Fruit fly (Drosophila melanogaster) whole organism, prepupa: Measurements from ENCODE around the gene CG3408.

Experiments used
- Blimp-1 ChIP-seq: fragments of 200-800 bp; sonication (Bioruptor generic); optimal IDR thresholded peaks from 3 replicates; lab custom pipeline; 2017; ENCODE audit warnings: missing biosample characterization, missing genetic modification characterization, mild to moderate bottlenecking, moderate library complexity, missing genetic modification reagents
- CG10631 ChIP-seq: fragments of 200-800 bp; sonication (Bioruptor generic); optimal IDR thresholded peaks from 2 replicates; lab custom pipeline; 2016; ENCODE audit warnings: missing biosample characterization, missing genetic modification characterization
- CG10669 ChIP-seq: fragments of 200-800 bp; sonication (Bioruptor generic); optimal IDR thresholded peaks from 3 replicates; lab custom pipeline; 2018; ENCODE audit warnings: missing biosample characterization, mild to moderate bottlenecking, missing genetic modification characterization, moderate library complexity
- CG11294 ChIP-seq: fragments of 200-800 bp; sonication (Bioruptor generic); IDR thresholded peaks from 2 replicates; pipeline ENCODE4 v1.3.6; 2022; ENCODE audit warnings: missing biosample characterization, missing genetic modification characterization
- CG11902 ChIP-seq: fragments of 200-800 bp; sonication (Bioruptor generic); optimal IDR thresholded peaks from 3 replicates; lab custom pipeline; 2016; ENCODE audit warnings: missing biosample characterization, missing genetic modification characterization
- CG15336 ChIP-seq: fragments of 200-800 bp; sonication (Bioruptor generic); IDR thresholded peaks from 2 replicates; pipeline ENCODE4 v1.3.6; 2022; ENCODE audit warnings: missing biosample characterization, missing genetic modification characterization
- CG1621 ChIP-seq: fragments of 200-800 bp; sonication (Bioruptor generic); optimal IDR thresholded peaks from 3 replicates; lab custom pipeline; 2018; ENCODE audit warnings: missing biosample characterization, mild to moderate bottlenecking, missing genetic modification characterization
- CG3032 ChIP-seq: fragments of 200-800 bp; optimal IDR thresholded peaks from 2 replicates; lab custom pipeline; 2019; ENCODE audit warnings: missing biosample characterization, mild to moderate bottlenecking, missing genetic modification characterization, moderate library complexity
- CG31627 ChIP-seq: fragments of 200-800 bp; sonication (Bioruptor generic); optimal IDR thresholded peaks from 3 replicates; lab custom pipeline; 2016; ENCODE audit warnings: missing biosample characterization, missing genetic modification characterization
- CG32006 ChIP-seq: fragments of 200-800 bp; sonication (Bioruptor generic); optimal IDR thresholded peaks from 3 replicates; lab custom pipeline; 2017; ENCODE audit warnings: missing biosample characterization, mild to moderate bottlenecking, missing genetic modification characterization
- CG34406 ChIP-seq: fragments of 200-800 bp; sonication (Bioruptor generic); optimal IDR thresholded peaks from 3 replicates; lab custom pipeline; 2016; ENCODE audit warnings: missing biosample characterization, missing genetic modification characterization
- CG3919 ChIP-seq: fragments of 200-800 bp; sonication (Bioruptor generic); optimal IDR thresholded peaks from 3 replicates; lab custom pipeline; 2016; ENCODE audit warnings: missing biosample characterization, missing genetic modification characterization
- CG4318 ChIP-seq: fragments of 200-800 bp; sonication (Bioruptor generic); optimal IDR thresholded peaks from 3 replicates; lab custom pipeline; 2017; ENCODE audit warnings: missing biosample characterization, mild to moderate bottlenecking, missing genetic modification characterization
- CG6276 ChIP-seq: fragments of 200-800 bp; sonication (Bioruptor generic); optimal IDR thresholded peaks from 2 replicates; lab custom pipeline; 2017; ENCODE audit warnings: missing biosample characterization, mild to moderate bottlenecking, missing genetic modification characterization
- CG6792 ChIP-seq: fragments of 200-800 bp; sonication (Bioruptor generic); optimal IDR thresholded peaks from 3 replicates; lab custom pipeline; 2016; ENCODE audit warnings: missing biosample characterization, missing genetic modification characterization
- CG6808 ChIP-seq: fragments of 200-800 bp; sonication (Bioruptor generic); optimal IDR thresholded peaks from 3 replicates; lab custom pipeline; 2017; ENCODE audit warnings: missing biosample characterization, missing genetic modification characterization, mild to moderate bottlenecking, moderate library complexity, missing genetic modification reagents
- CG6854 ChIP-seq: fragments of 200-800 bp; sonication (Bioruptor generic); optimal IDR thresholded peaks from 2 replicates; lab custom pipeline; 2017; ENCODE audit warnings: missing biosample characterization, mild to moderate bottlenecking, missing genetic modification characterization
- CG8119 ChIP-seq: fragments of 200-800 bp; sonication (Bioruptor generic); IDR thresholded peaks from 3 replicates; pipeline ENCODE4 v1.3.6; 2022; ENCODE audit warnings: missing biosample characterization, missing genetic modification characterization
- CG8632 ChIP-seq: fragments of 200-800 bp; sonication (Bioruptor generic); optimal IDR thresholded peaks from 3 replicates; lab custom pipeline; 2016; ENCODE audit warnings: missing biosample characterization, missing genetic modification characterization
- Eip75B ChIP-seq: fragments of 200-800 bp; sonication (Bioruptor generic); optimal IDR thresholded peaks from 3 replicates; lab custom pipeline; 2016; ENCODE audit warnings: missing biosample characterization, missing genetic modification characterization
- Eip78C ChIP-seq: fragments of 200-800 bp; sonication (Bioruptor generic); peaks from one replicate; lab custom pipeline; 2016; ENCODE audit warnings: missing biosample characterization, missing genetic modification characterization
- Ets96B ChIP-seq: fragments of 200-800 bp; optimal IDR thresholded peaks from 2 replicates; lab custom pipeline; 2019; ENCODE audit warnings: missing biosample characterization, mild to moderate bottlenecking, missing genetic modification characterization, moderate library complexity
- Gug ChIP-seq: fragments of 200-800 bp; sonication (Bioruptor generic); IDR thresholded peaks from 2 replicates; pipeline ENCODE4 v1.3.6; 2022; ENCODE audit warnings: missing biosample characterization, missing genetic modification characterization
- Hr39 ChIP-seq: fragments of 200-800 bp; sonication (Bioruptor generic); optimal IDR thresholded peaks from 2 replicates; lab custom pipeline; 2016; ENCODE audit warnings: missing biosample characterization, missing genetic modification characterization
- Hr4 ChIP-seq: fragments of 200-800 bp; sonication (Bioruptor generic); optimal IDR thresholded peaks from 3 replicates; lab custom pipeline; 2016; ENCODE audit warnings: missing biosample characterization, missing genetic modification characterization
- Lpt ChIP-seq: fragments of 200-800 bp; sonication (Bioruptor generic); optimal IDR thresholded peaks from 3 replicates; lab custom pipeline; 2016; ENCODE audit warnings: missing biosample characterization, missing genetic modification characterization
- Met ChIP-seq: fragments of 200-800 bp; sonication (Bioruptor generic); optimal IDR thresholded peaks from 3 replicates; lab custom pipeline; 2016; ENCODE audit warnings: missing biosample characterization, missing genetic modification characterization
- OdsH ChIP-seq: fragments of 200-800 bp; sonication (Bioruptor generic); optimal IDR thresholded peaks from 3 replicates; lab custom pipeline; 2016; ENCODE audit warnings: missing biosample characterization, missing genetic modification characterization
- Smox ChIP-seq: fragments of 200-800 bp; sonication (Bioruptor generic); optimal IDR thresholded peaks from 3 replicates; lab custom pipeline; 2016; ENCODE audit warnings: missing biosample characterization, missing genetic modification characterization
- Sox102F ChIP-seq: fragments of 200-800 bp; sonication (Bioruptor generic); optimal IDR thresholded peaks from 2 replicates; lab custom pipeline; 2016; ENCODE audit warnings: missing biosample characterization, mild to moderate bottlenecking, missing genetic modification characterization
- Sox15 ChIP-seq: fragments of 200-800 bp; sonication (Bioruptor generic); optimal IDR thresholded peaks from 3 replicates; lab custom pipeline; 2016; ENCODE audit warnings: missing biosample characterization, missing genetic modification characterization
- achi ChIP-seq: fragments of 200-800 bp; sonication (Bioruptor generic); optimal IDR thresholded peaks from 3 replicates; lab custom pipeline; 2016; ENCODE audit warnings: missing biosample characterization, missing genetic modification characterization
- acj6 ChIP-seq: fragments of 200-800 bp; sonication (Bioruptor generic); optimal IDR thresholded peaks from 3 replicates; lab custom pipeline; 2016; ENCODE audit warnings: missing biosample characterization, missing genetic modification characterization
- dac ChIP-seq: fragments of 200-800 bp; sonication (Bioruptor generic); optimal IDR thresholded peaks from 2 replicates; lab custom pipeline; 2017; ENCODE audit warnings: missing biosample characterization, mild to moderate bottlenecking, missing genetic modification characterization
- dsx ChIP-seq: fragments of 200-800 bp; optimal IDR thresholded peaks from 3 replicates; lab custom pipeline; 2019; ENCODE audit warnings: missing biosample characterization, mild to moderate bottlenecking, missing genetic modification characterization, moderate library complexity; ENCODE audit not compliant: poor library complexity, severe bottlenecking
- eg ChIP-seq: fragments of 200-800 bp; sonication (Bioruptor generic); IDR thresholded peaks from 3 replicates; pipeline ENCODE4 v1.3.6; 2022; ENCODE audit warnings: missing biosample characterization, missing genetic modification characterization
- esn ChIP-seq: fragments of 200-800 bp; sonication (Bioruptor generic); optimal IDR thresholded peaks from 2 replicates; lab custom pipeline; 2016; ENCODE audit warnings: missing biosample characterization, mild to moderate bottlenecking, missing genetic modification characterization, moderate library complexity
- fd85E ChIP-seq: fragments of 200-800 bp; sonication (Bioruptor generic); optimal IDR thresholded peaks from 3 replicates; lab custom pipeline; 2016; ENCODE audit warnings: missing biosample characterization, missing genetic modification characterization
- fkh ChIP-seq: fragments of 200-800 bp; sonication (Bioruptor generic); optimal IDR thresholded peaks from 3 replicates; lab custom pipeline; 2017; ENCODE audit warnings: missing biosample characterization, mild to moderate bottlenecking, missing genetic modification characterization, moderate library complexity
- lz ChIP-seq: fragments of 200-800 bp; sonication (Bioruptor generic); optimal IDR thresholded peaks from 3 replicates; lab custom pipeline; 2016; ENCODE audit warnings: missing biosample characterization, missing genetic modification characterization
- net ChIP-seq: fragments of 200-800 bp; sonication (Bioruptor generic); optimal IDR thresholded peaks from 3 replicates; lab custom pipeline; 2016; ENCODE audit warnings: missing biosample characterization, missing genetic modification characterization
- pdm3 ChIP-seq: fragments of 200-800 bp; sonication (Bioruptor generic); optimal IDR thresholded peaks from 3 replicates; lab custom pipeline; 2016; ENCODE audit warnings: missing biosample characterization, missing genetic modification characterization
- salr ChIP-seq, 2 experiments: fragments of 200-800 bp; sonication (Bioruptor generic); optimal IDR thresholded peaks; 3 replicates each; lab custom pipeline; 2016 to 2018; ENCODE audit warnings: missing biosample characterization in 2 of 2, missing genetic modification characterization in 2 of 2, mild to moderate bottlenecking in 1 of 2
- spab ChIP-seq: fragments of 200-800 bp; sonication (Bioruptor generic); optimal IDR thresholded peaks from 2 replicates; lab custom pipeline; 2017; ENCODE audit warnings: missing biosample characterization, mild to moderate bottlenecking, missing genetic modification characterization, missing genetic modification reagents
- ss ChIP-seq, 2 experiments: fragments of 200-800 bp; sonication (Bioruptor generic); optimal IDR thresholded peaks; 2 replicates in 1 of 2; 3 replicates in 1 of 2; lab custom pipeline; 2017 to 2018; ENCODE audit warnings: mild to moderate bottlenecking in 2 of 2, missing biosample characterization in 2 of 2, missing genetic modification characterization in 2 of 2, moderate library complexity in 1 of 2
- svp ChIP-seq: fragments of 200-800 bp; sonication (Bioruptor generic); peaks from one replicate; lab custom pipeline; 2016; ENCODE audit warnings: missing biosample characterization, missing genetic modification characterization
- topi ChIP-seq: fragments of 200-800 bp; sonication (Bioruptor generic); optimal IDR thresholded peaks from 3 replicates; lab custom pipeline; 2016; ENCODE audit warnings: missing biosample characterization, missing genetic modification characterization

CG3408 gene

dm6 chr3L:9508653-9509036 is 738 bp downstream of the CG3408 start:
- peak; percentile 54 for TF ChIP-seq Sox102F
- no peak for TF ChIP-seq Blimp-1 (GFP tag; lab: Kevin White, UChicago)
- no peak for TF ChIP-seq CG31627 (GFP tag; lab: Kevin White, UChicago)
- TF ChIP-seq fd85E, result no peak
- no peak for TF ChIP-seq CG3919
- TF ChIP-seq CG15336, result peak; percentile 44; the same call in 1 of the 2 replicates
- TF ChIP-seq Smox (GFP tag; lab: Kevin White, UChicago), result no peak
- no peak for TF ChIP-seq CG6808 (GFP tag; lab: Kevin White, UChicago)
- no peak for TF ChIP-seq CG11902 (GFP tag; lab: Kevin White, UChicago)
- no peak for TF ChIP-seq pdm3 (GFP tag; lab: Kevin White, UChicago)
- TF ChIP-seq svp (GFP tag; lab: Kevin White, UChicago), result peak; percentile 77
- peak; percentile 31 for TF ChIP-seq CG6792
- TF ChIP-seq Met, result peak; percentile 63
- peak in 1 of 2 experiments; percentile 7 for TF ChIP-seq ss (GFP tag; optimal IDR thresholded peaks at IDR 0.05; lab: Kevin White, UChicago)
- peak; percentile 24 for TF ChIP-seq acj6 (GFP tag; lab: Kevin White, UChicago)
- TF ChIP-seq CG34406 (GFP tag; lab: Kevin White, UChicago), result peak; percentile 65
- TF ChIP-seq CG1621 (tag; lab: Kevin White, UChicago), result no peak
- TF ChIP-seq CG8632 (GFP tag; lab: Kevin White, UChicago), result peak; percentile 37
- TF ChIP-seq achi (GFP tag; lab: Kevin White, UChicago), result peak; percentile 42
- TF ChIP-seq CG6276, result no peak
- TF ChIP-seq CG32006 (GFP tag; lab: Kevin White, UChicago), result peak; percentile 58
- TF ChIP-seq Hr39 (GFP tag; lab: Kevin White, UChicago), result no peak
- TF ChIP-seq spab (GFP tag; lab: Kevin White, UChicago), result no peak
- no peak for TF ChIP-seq topi (GFP tag; lab: Kevin White, UChicago)
- TF ChIP-seq CG6854 (GFP tag; lab: Kevin White, UChicago), result no peak
- TF ChIP-seq CG11294 (GFP tag; lab: Robert Waterston, UW), result no peak
- no peak for TF ChIP-seq fkh
- TF ChIP-seq net, result peak; percentile 16
- no peak for TF ChIP-seq salr (GFP tag; optimal IDR thresholded peaks at IDR 0.05; lab: Kevin White, UChicago)
- TF ChIP-seq OdsH (GFP tag; lab: Kevin White, UChicago), result no peak
- TF ChIP-seq Lpt, result no peak
- no peak for TF ChIP-seq Gug (GFP tag; lab: Robert Waterston, UW)
- TF ChIP-seq lz (GFP tag; lab: Kevin White, UChicago), result peak; percentile 66
- peak; percentile 52 for TF ChIP-seq Ets96B (tag; lab: Kevin White, UChicago)
- peak; percentile 35; the same call in 1 of the 3 replicates for TF ChIP-seq CG8119
- TF ChIP-seq Sox15 (GFP tag; lab: Kevin White, UChicago), result peak; percentile 9
- TF ChIP-seq eg (GFP tag; lab: Robert Waterston, UW), result no peak
- peak; percentile 79 for TF ChIP-seq esn
- peak; percentile 28 for TF ChIP-seq Eip75B (GFP tag; lab: Kevin White, UChicago)
- no peak for TF ChIP-seq dac
- TF ChIP-seq dsx (GFP tag; lab: Kevin White, UChicago), result no peak
- no peak for TF ChIP-seq CG4318 (GFP tag; lab: Kevin White, UChicago)
- TF ChIP-seq Hr4, result peak; percentile 51
- peak; percentile 81 for TF ChIP-seq Eip78C
- peak; percentile 20 for TF ChIP-seq CG10631 (GFP tag; lab: Kevin White, UChicago)
- peak; percentile 36 for TF ChIP-seq CG3032 (tag; lab: Kevin White, UChicago)
- no peak for TF ChIP-seq CG10669
